Worm (Caenorhabditis elegans): ENCODE data around the gene F38E11.6.

F38E11.6 gene

ce11 chrIV:9444417-9445026 lies 22.8 kb downstream of the F38E11.6 start:
- TF ChIP-seq med-1 (GFP tag; optimal IDR thresholded peaks at IDR 0.05; ENCODE audit: insufficient read depth) (no peak), tab-1 (GFP tag; IDR thresholded peaks at IDR 0.05) (no peak; the same call in 1 of the 2 replicates), ztf-29 (GFP tag; IDR thresholded peaks at IDR 0.05) (no peak), flt-1 (GFP tag; IDR thresholded peaks at IDR 0.05) (peak; percentile 78; the same call in 1 of the 2 replicates), ztf-23 (GFP tag; IDR thresholded peaks at IDR 0.05) (0 out of 2 replicates have a peak, but pooled peaks have one; percentile 10), T22C8.4 (GFP tag; IDR thresholded peaks at IDR 0.05) (no peak), cog-1 (tag; optimal IDR thresholded peaks at IDR 0.05) (peak; percentile 76), ref-1 (GFP tag; conservative IDR thresholded peaks at IDR 0.05) (no peak), klf-2 (GFP tag; conservative IDR thresholded peaks at IDR 0.05) (no peak)

- TF ChIP-seq cog-1 (tag; optimal IDR thresholded peaks at IDR 0.05): no peak
- no peak for TF ChIP-seq klf-2 (GFP tag; conservative IDR thresholded peaks at IDR 0.05)
- no peak for TF ChIP-seq T22C8.4 (GFP tag; IDR thresholded peaks at IDR 0.05)
- no peak for TF ChIP-seq ref-1 (GFP tag; conservative IDR thresholded peaks at IDR 0.05)
- TF ChIP-seq ztf-23 (GFP tag; IDR thresholded peaks at IDR 0.05): no peak
- TF ChIP-seq flt-1 (GFP tag; IDR thresholded peaks at IDR 0.05): no peak
- TF ChIP-seq med-1 (GFP tag; optimal IDR thresholded peaks at IDR 0.05; ENCODE audit: insufficient read depth): no peak
- no peak for TF ChIP-seq tab-1 (GFP tag; IDR thresholded peaks at IDR 0.05)
- TF ChIP-seq ztf-29 (GFP tag; IDR thresholded peaks at IDR 0.05): no peak
Measured at ce11 chrIV:9443940-9444339, 23.4 kb downstream of the F38E11.6 start, which contains the start of gene F38E11.9. F38E11.9 (minus strand) TSS chrIV:9444040.

- TF ChIP-seq ztf-23 (GFP tag; IDR thresholded peaks at IDR 0.05): no peak
- TF ChIP-seq ztf-29 (GFP tag; IDR thresholded peaks at IDR 0.05): no peak
- no peak for TF ChIP-seq med-1 (GFP tag; optimal IDR thresholded peaks at IDR 0.05; ENCODE audit: insufficient read depth)
- 0 out of 2 replicates have a peak, but pooled peaks have one; percentile 21 for TF ChIP-seq klf-2 (GFP tag; conservative IDR thresholded peaks at IDR 0.05)
- no peak for TF ChIP-seq T22C8.4 (GFP tag; IDR thresholded peaks at IDR 0.05)
Measured at ce11 chrIV:9442106-9442532, 25.2 kb downstream of the F38E11.6 start.

DNA sequence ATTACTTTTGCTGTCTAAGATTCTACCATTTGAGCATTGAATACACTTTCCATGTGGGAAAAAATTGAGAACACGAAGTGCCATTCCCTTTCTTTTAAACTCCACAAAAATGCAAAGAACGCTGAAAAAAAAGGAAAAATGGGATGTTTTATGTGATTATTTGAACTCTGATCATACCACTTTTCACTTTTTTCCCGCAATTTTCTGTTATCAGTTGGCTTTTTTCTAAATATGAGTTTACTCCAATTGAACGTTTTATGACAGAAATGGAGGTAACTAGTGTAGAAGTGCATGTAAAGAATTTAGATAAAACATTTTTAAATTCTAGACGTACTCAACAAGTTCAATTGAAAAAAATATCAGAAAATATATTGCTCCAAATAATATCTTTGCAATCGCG lies 25.9 kb downstream of the F38E11.6 start:
- TF ChIP-seq tab-1 (GFP tag; IDR thresholded peaks at IDR 0.05) (no peak), cog-1 (tag; optimal IDR thresholded peaks at IDR 0.05) (no peak), med-1 (GFP tag; optimal IDR thresholded peaks at IDR 0.05; ENCODE audit: insufficient read depth) (no peak), ref-1 (GFP tag; conservative IDR thresholded peaks at IDR 0.05) (no peak), ztf-29 (GFP tag; IDR thresholded peaks at IDR 0.05) (no peak), T22C8.4 (GFP tag; IDR thresholded peaks at IDR 0.05) (no peak), klf-2 (GFP tag; conservative IDR thresholded peaks at IDR 0.05) (no peak), ztf-23 (GFP tag; IDR thresholded peaks at IDR 0.05) (no peak), flt-1 (GFP tag; IDR thresholded peaks at IDR 0.05) (no peak)

- TF ChIP-seq ref-1 (GFP tag; conservative IDR thresholded peaks at IDR 0.05): no peak
- TF ChIP-seq flt-1 (GFP tag; IDR thresholded peaks at IDR 0.05): no peak
- no peak for TF ChIP-seq T22C8.4 (GFP tag; IDR thresholded peaks at IDR 0.05)
- TF ChIP-seq cog-1 (tag; optimal IDR thresholded peaks at IDR 0.05): no peak
- no peak for TF ChIP-seq ztf-29 (GFP tag; IDR thresholded peaks at IDR 0.05)
- no peak for TF ChIP-seq med-1 (GFP tag; optimal IDR thresholded peaks at IDR 0.05; ENCODE audit: insufficient read depth)
- TF ChIP-seq ztf-23 (GFP tag; IDR thresholded peaks at IDR 0.05): no peak
- TF ChIP-seq tab-1 (GFP tag; IDR thresholded peaks at IDR 0.05): no peak
- TF ChIP-seq klf-2 (GFP tag; conservative IDR thresholded peaks at IDR 0.05): no peak
Measured at ce11 chrIV:9440880-9441336, 26.4 kb downstream of the F38E11.6 start, which contains the start of gene idh-1. idh-1 (minus strand) TSS chrIV:9441107.

DNA sequence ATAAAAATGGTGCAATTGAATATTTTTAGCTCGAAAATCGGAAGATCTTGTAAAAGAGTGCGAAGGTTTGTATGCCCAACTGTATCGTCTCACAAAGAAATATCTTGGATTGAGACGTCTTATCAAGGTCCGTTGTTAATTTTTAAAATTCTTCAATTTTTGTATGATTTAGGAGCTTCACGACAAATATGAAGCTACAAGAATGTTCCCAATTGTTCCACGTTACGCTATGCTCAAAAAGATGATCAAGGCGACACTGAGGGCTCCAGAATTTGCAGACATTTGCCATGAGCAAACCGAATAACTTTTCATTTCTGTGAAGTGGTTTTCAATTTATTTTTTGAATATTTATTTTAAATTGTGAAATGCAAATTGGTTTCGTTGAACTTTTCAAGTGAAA lies 28.6 kb downstream of the F38E11.6 start:
- TF ChIP-seq T22C8.4 (GFP tag; IDR thresholded peaks at IDR 0.05) (no peak), flt-1 (GFP tag; IDR thresholded peaks at IDR 0.05) (no peak), cog-1 (tag; optimal IDR thresholded peaks at IDR 0.05) (no peak), med-1 (GFP tag; optimal IDR thresholded peaks at IDR 0.05; ENCODE audit: insufficient read depth) (no peak), ztf-23 (GFP tag; IDR thresholded peaks at IDR 0.05) (no peak), ref-1 (GFP tag; conservative IDR thresholded peaks at IDR 0.05) (no peak), ztf-29 (GFP tag; IDR thresholded peaks at IDR 0.05) (no peak), tab-1 (GFP tag; IDR thresholded peaks at IDR 0.05) (no peak), klf-2 (GFP tag; conservative IDR thresholded peaks at IDR 0.05) (no peak)

ce11 chrIV:9432327-9432726 lies 35.0 kb downstream of the F38E11.6 start:
- TF ChIP-seq T22C8.4 (GFP tag; IDR thresholded peaks at IDR 0.05) (no peak), flt-1 (GFP tag; IDR thresholded peaks at IDR 0.05) (no peak), ztf-29 (GFP tag; IDR thresholded peaks at IDR 0.05) (no peak), ztf-23 (GFP tag; IDR thresholded peaks at IDR 0.05) (no peak), ref-1 (GFP tag; conservative IDR thresholded peaks at IDR 0.05) (no peak), tab-1 (GFP tag; IDR thresholded peaks at IDR 0.05) (no peak), klf-2 (GFP tag; conservative IDR thresholded peaks at IDR 0.05) (no peak), med-1 (GFP tag; optimal IDR thresholded peaks at IDR 0.05; ENCODE audit: insufficient read depth) (no peak), cog-1 (tag; optimal IDR thresholded peaks at IDR 0.05) (no peak)

DNA sequence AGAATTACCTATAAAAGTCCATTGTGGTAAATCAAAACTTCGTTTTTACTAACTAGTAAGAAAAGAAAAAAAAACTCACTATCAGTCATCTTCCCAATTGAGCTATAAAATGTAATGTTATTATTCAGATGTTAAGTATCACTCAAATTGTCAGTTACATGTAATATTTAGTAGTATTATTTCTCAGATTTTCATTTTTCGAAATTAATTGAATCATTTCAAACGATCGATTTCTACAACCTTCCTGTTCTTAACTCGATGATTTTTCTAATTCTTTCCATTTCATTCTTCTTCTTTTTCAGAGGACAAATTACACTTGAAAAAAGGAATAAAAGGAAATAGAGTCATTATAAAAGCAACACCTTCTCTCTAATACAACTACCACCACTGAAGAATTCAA lies 39.4 kb downstream of the F38E11.6 start, which contains the start of gene F59B8.1:
Gene F59B8.1 (plus strand): TSS at position 301 of the 400 bp plus-strand sequence.
- TF ChIP-seq ref-1 (GFP tag; conservative IDR thresholded peaks at IDR 0.05) (no peak), flt-1 (GFP tag; IDR thresholded peaks at IDR 0.05) (no peak), med-1 (GFP tag; optimal IDR thresholded peaks at IDR 0.05; ENCODE audit: insufficient read depth) (no peak), ztf-29 (GFP tag; IDR thresholded peaks at IDR 0.05) (no peak), cog-1 (tag; optimal IDR thresholded peaks at IDR 0.05) (no peak)

ce11 chrIV:9423095-9423494 lies 44.2 kb downstream of the F38E11.6 start, which contains the start of gene srxa-2:
srxa-2 (plus strand) TSS chrIV:9423395.
- TF ChIP-seq klf-2 (GFP tag; conservative IDR thresholded peaks at IDR 0.05): no peak
- TF ChIP-seq ztf-23 (GFP tag; IDR thresholded peaks at IDR 0.05): no peak
- TF ChIP-seq tab-1 (GFP tag; IDR thresholded peaks at IDR 0.05): no peak
- no peak for TF ChIP-seq cog-1 (tag; optimal IDR thresholded peaks at IDR 0.05)
- TF ChIP-seq T22C8.4 (GFP tag; IDR thresholded peaks at IDR 0.05): no peak
- no peak for TF ChIP-seq ztf-29 (GFP tag; IDR thresholded peaks at IDR 0.05)
- TF ChIP-seq flt-1 (GFP tag; IDR thresholded peaks at IDR 0.05): no peak
- TF ChIP-seq ref-1 (GFP tag; conservative IDR thresholded peaks at IDR 0.05): no peak
- TF ChIP-seq med-1 (GFP tag; optimal IDR thresholded peaks at IDR 0.05; ENCODE audit: insufficient read depth): no peak
